Fruit fly (Drosophila melanogaster) whole organism, pupa: ENCODE results near the gene CG34163.

Experiments
- CG10348 ChIP-seq: fragments of 200-800 bp; sonication (Bioruptor generic); IDR thresholded peaks from 2 replicates; pipeline ENCODE4 v1.3.6; 2022; ENCODE audit warnings: missing biosample characterization, missing genetic modification characterization
- CG12605 ChIP-seq: fragments of 200-800 bp; sonication (Bioruptor generic); IDR thresholded peaks from 2 replicates; pipeline ENCODE4 v1.3.6; 2022; ENCODE audit warnings: missing biosample characterization, missing genetic modification characterization
- CG13204 ChIP-seq: fragments of 200-800 bp; sonication (Bioruptor generic); optimal IDR thresholded peaks from 2 replicates; lab custom pipeline; 2018; ENCODE audit warnings: missing biosample characterization, mild to moderate bottlenecking, missing genetic modification characterization, moderate library complexity
- CG14655 ChIP-seq: fragments of 200-800 bp; sonication (Bioruptor generic); optimal IDR thresholded peaks from 3 replicates; lab custom pipeline; 2017; ENCODE audit warnings: mild to moderate bottlenecking, missing biosample characterization, missing genetic modification reagents, missing genetic modification characterization
- CG15710 ChIP-seq: fragments of 200-800 bp; sonication (Bioruptor generic); optimal IDR thresholded peaks from 2 replicates; lab custom pipeline; 2018; ENCODE audit warnings: missing biosample characterization, mild to moderate bottlenecking, missing genetic modification characterization, moderate library complexity
- CG17806 ChIP-seq: fragments of 200-800 bp; sonication (Bioruptor generic); optimal IDR thresholded peaks from 2 replicates; lab custom pipeline; 2018; ENCODE audit warnings: missing biosample characterization, mild to moderate bottlenecking, missing genetic modification characterization, moderate library complexity
- CG32121 ChIP-seq: fragments of 200-800 bp; sonication (Bioruptor generic); IDR thresholded peaks from 2 replicates; pipeline ENCODE4 v1.3.6; 2022; ENCODE audit warnings: missing biosample characterization, missing genetic modification characterization
- CG34367 ChIP-seq: fragments of 200-800 bp; sonication (Bioruptor generic); optimal IDR thresholded peaks from 2 replicates; lab custom pipeline; 2018; ENCODE audit warnings: missing biosample characterization, mild to moderate bottlenecking, missing genetic modification characterization
- CG4496 ChIP-seq: fragments of 200-800 bp; sonication (Bioruptor generic); IDR thresholded peaks from 3 replicates; pipeline ENCODE4 v1.3.6; 2022; ENCODE audit warnings: missing biosample characterization, missing genetic modification characterization
- CG8159 ChIP-seq: fragments of 200-800 bp; sonication (Bioruptor generic); optimal IDR thresholded peaks from 3 replicates; lab custom pipeline; 2018; ENCODE audit warnings: missing biosample characterization, mild to moderate bottlenecking, missing genetic modification characterization, moderate library complexity
- CG8301 ChIP-seq: fragments of 200-800 bp; sonication (Bioruptor generic); optimal IDR thresholded peaks from 2 replicates; lab custom pipeline; 2018; ENCODE audit warnings: missing biosample characterization, mild to moderate bottlenecking, missing genetic modification characterization
- CG9948 ChIP-seq: fragments of 200-800 bp; sonication (Bioruptor generic); optimal IDR thresholded peaks from 2 replicates; lab custom pipeline; 2018; ENCODE audit warnings: missing biosample characterization, mild to moderate bottlenecking, missing genetic modification characterization, moderate library complexity
- D1 ChIP-seq: fragments of 200-800 bp; sonication (Bioruptor generic); optimal IDR thresholded peaks from 2 replicates; lab custom pipeline; 2018; ENCODE audit warnings: missing biosample characterization, mild to moderate bottlenecking, missing genetic modification characterization, moderate library complexity
- EcR ChIP-seq: fragments of 200-800 bp; sonication (Bioruptor generic); optimal IDR thresholded peaks from 3 replicates; lab custom pipeline; 2019; ENCODE audit warnings: missing biosample characterization, missing genetic modification characterization, mild to moderate bottlenecking, moderate library complexity, missing genetic modification reagents
- Ets98B ChIP-seq: fragments of 200-800 bp; sonication (Bioruptor generic); IDR thresholded peaks from 2 replicates; pipeline ENCODE4 v1.3.6; 2022; ENCODE audit warnings: missing biosample characterization, missing genetic modification characterization
- Pif1A ChIP-seq: fragments of 200-800 bp; sonication (Bioruptor generic); optimal IDR thresholded peaks from 3 replicates; lab custom pipeline; 2016; ENCODE audit warnings: missing biosample characterization, missing genetic modification characterization
- Pif1B ChIP-seq: fragments of 200-800 bp; sonication (Bioruptor generic); optimal IDR thresholded peaks from 3 replicates; lab custom pipeline; 2016; ENCODE audit warnings: missing biosample characterization, missing genetic modification characterization
- Snoo ChIP-seq: fragments of 200-800 bp; sonication (Bioruptor generic); optimal IDR thresholded peaks from 3 replicates; lab custom pipeline; 2017; ENCODE audit warnings: missing biosample characterization, mild to moderate bottlenecking, missing genetic modification characterization, inconsistent platforms
- fd96Ca ChIP-seq: fragments of 200-800 bp; sonication (Bioruptor generic); IDR thresholded peaks from 3 replicates; pipeline ENCODE4 v1.3.6; 2022; ENCODE audit warnings: missing biosample characterization, missing genetic modification characterization
- gl ChIP-seq: fragments of 200-800 bp; sonication (Bioruptor generic); optimal IDR thresholded peaks from 2 replicates; lab custom pipeline; 2018; ENCODE audit warnings: missing biosample characterization, mild to moderate bottlenecking, missing genetic modification characterization
- rn ChIP-seq: fragments of 200-800 bp; sonication (Bioruptor generic); IDR thresholded peaks from 2 replicates; pipeline ENCODE4 v1.3.6; 2022; ENCODE audit warnings: missing biosample characterization, missing genetic modification characterization

Gene CG34163

DNA sequence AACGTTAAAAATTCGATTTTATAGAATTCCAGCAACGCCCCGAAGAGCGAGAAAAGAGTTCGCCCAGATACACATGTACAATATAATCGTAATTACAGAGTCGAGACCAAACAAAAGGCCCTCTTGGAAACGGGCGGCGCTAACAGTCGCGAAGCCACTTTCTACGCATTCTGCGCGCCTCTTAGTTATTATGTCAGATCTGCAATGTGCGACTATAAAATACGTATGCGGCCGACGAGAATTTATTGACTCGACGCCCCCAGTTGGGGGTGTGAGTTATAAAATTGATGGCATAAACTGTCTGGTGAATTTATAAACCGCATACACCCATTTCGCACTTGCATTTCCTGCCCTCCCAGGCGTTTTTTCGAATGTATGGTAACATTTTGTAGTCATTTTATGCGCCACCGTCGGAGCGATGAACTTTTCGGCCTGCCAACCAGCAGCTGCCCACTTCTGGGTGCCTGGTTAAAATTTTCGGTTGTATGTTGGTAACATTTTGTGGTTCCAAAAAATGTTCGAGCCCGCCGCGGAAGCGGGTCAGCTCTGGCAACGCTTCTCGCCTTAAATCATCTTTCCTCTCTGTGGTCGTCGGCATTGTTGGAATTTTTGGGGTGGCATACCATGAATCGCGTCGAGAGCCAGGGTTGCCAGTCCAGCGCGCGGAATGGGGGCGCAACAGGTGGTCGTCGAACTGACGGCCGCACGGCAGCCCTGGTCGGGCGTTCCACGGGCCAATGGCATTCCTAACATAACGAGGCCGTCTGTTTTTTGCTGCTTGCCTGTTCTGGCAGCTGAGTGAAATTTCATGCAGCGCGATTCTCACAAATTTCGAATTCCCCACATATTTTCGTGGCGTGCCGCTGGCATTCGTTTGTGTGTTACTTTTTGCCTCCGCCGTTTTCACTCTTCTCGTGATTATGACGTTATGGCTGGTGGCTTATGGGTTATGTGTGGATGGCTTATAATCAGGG lies 23.9 kb downstream of the CG34163 start:
- no peak for TF ChIP-seq CG4496 (GFP tag; lab: Robert Waterston, UW)
- TF ChIP-seq CG8159 (tag; lab: Kevin White, UChicago): peak; percentile 64
- TF ChIP-seq Snoo: peak; percentile 66
- TF ChIP-seq gl (tag; lab: Kevin White, UChicago): peak; percentile 48
- TF ChIP-seq CG14655 (GFP tag; lab: Kevin White, UChicago): peak; percentile 67
- TF ChIP-seq rn (GFP tag; lab: Robert Waterston, UW): no peak
- TF ChIP-seq Pif1A (GFP tag; lab: Kevin White, UChicago): no peak
- TF ChIP-seq Pif1B: peak; percentile 73
- TF ChIP-seq CG17806: peak; percentile 51
- TF ChIP-seq CG8301 (tag; lab: Kevin White, UChicago): peak; percentile 58
- TF ChIP-seq CG15710: peak; percentile 54
- peak; percentile 96 for TF ChIP-seq CG13204 (GFP tag; lab: Kevin White, UChicago)
- no peak for TF ChIP-seq CG10348 (GFP tag; lab: Robert Waterston, UW)
- peak; percentile 13 for TF ChIP-seq CG34367 (tag; lab: Kevin White, UChicago)
- TF ChIP-seq CG9948 (tag; lab: Kevin White, UChicago): peak; percentile 35
- TF ChIP-seq EcR (GFP tag; lab: Kevin White, UChicago): peak; percentile 100

DNA sequence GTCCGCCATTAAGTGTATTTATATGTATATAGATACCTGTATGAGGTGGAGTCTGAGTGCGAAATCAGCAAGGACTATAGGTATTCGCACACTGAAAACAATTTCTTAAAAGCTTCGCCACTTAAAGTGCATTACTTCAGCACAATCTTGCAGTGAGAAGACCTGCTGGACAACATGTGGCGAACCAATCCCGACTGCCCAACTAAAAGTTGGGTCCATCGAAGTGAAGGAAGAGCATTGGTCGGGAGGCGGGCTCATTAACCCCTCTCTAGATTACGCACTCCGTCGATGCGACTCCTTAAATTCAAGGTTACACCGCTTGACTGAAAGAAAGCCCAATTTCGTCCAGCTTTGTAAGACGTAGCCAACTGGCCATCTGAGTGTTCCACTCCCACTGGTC lies 25.2 kb downstream of the CG34163 start:
- no peak for TF ChIP-seq CG8301 (tag; lab: Kevin White, UChicago)
- no peak for TF ChIP-seq CG12605 (GFP tag; lab: Robert Waterston, UW)
- peak; percentile 37 for TF ChIP-seq CG15710
- TF ChIP-seq CG10348 (GFP tag; lab: Robert Waterston, UW): no peak
- no peak for TF ChIP-seq CG32121 (GFP tag; lab: Robert Waterston, UW)
- no peak for TF ChIP-seq fd96Ca (GFP tag; lab: Robert Waterston, UW)
- TF ChIP-seq CG17806: peak; percentile 34
- TF ChIP-seq Pif1A (GFP tag; lab: Kevin White, UChicago): no peak
- peak; percentile 57 for TF ChIP-seq CG8159 (tag; lab: Kevin White, UChicago)
- TF ChIP-seq CG14655 (GFP tag; lab: Kevin White, UChicago): no peak
- TF ChIP-seq CG9948 (tag; lab: Kevin White, UChicago): peak; percentile 31
- peak; percentile 10 for TF ChIP-seq CG34367 (tag; lab: Kevin White, UChicago)
- no peak for TF ChIP-seq Ets98B (GFP tag; lab: Robert Waterston, UW)
- no peak for TF ChIP-seq CG4496 (GFP tag; lab: Robert Waterston, UW)
- no peak for TF ChIP-seq gl (tag; lab: Kevin White, UChicago)
- TF ChIP-seq Pif1B: peak; percentile 0

DNA sequence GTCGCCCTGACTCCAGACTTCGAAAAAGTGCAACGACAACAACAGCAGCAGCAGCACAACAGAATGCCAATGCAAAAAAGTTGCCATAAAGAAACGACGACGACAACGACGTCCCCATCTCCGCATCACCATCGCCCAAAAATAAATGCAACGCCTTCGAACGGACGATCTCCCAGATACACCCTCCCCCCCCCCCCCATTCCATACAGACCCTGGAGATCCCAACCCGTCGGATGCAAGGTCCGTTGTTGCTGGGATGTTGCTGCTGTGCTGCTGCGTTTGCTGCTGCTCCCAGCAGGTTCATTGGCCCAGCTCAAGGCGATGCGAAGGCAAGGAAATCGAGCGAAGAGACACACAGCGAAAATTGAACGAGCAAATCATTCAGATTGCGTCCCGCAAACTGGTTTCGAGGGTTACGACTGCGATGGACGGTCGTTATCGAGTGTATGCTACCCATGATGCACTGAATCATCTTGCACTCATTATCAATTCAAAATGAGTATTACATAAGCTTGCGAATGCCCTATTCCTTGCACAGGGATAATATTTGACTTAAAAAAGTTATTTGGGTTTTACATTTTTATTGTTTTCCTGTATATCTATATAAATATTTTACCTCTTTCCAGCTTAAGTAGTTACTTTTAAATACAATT lies 25.8 kb downstream of the CG34163 start:
- TF ChIP-seq CG10348 (GFP tag; lab: Robert Waterston, UW) (no peak), gl (tag; lab: Kevin White, UChicago) (peak; percentile 85), fd96Ca (GFP tag; lab: Robert Waterston, UW) (peak; percentile 67; the same call in 2 of the 3 replicates), CG32121 (GFP tag; lab: Robert Waterston, UW) (no peak; the same call in 1 of the 2 replicates), CG12605 (GFP tag; lab: Robert Waterston, UW) (peak; percentile 42), CG14655 (GFP tag; lab: Kevin White, UChicago) (no peak), Ets98B (GFP tag; lab: Robert Waterston, UW) (no peak), D1 (no peak), Pif1B (peak; percentile 36), rn (GFP tag; lab: Robert Waterston, UW) (no peak), Snoo (peak; percentile 62), CG13204 (GFP tag; lab: Kevin White, UChicago) (peak; percentile 98), Pif1A (GFP tag; lab: Kevin White, UChicago) (peak; percentile 38), CG15710 (peak; percentile 30), CG17806 (peak; percentile 32), CG34367 (tag; lab: Kevin White, UChicago) (peak; percentile 29), CG8159 (tag; lab: Kevin White, UChicago) (peak; percentile 21), EcR (GFP tag; lab: Kevin White, UChicago) (peak; percentile 100), CG8301 (tag; lab: Kevin White, UChicago) (peak; percentile 33), CG9948 (tag; lab: Kevin White, UChicago) (no peak), CG4496 (GFP tag; lab: Robert Waterston, UW) (peak; percentile 68)

DNA sequence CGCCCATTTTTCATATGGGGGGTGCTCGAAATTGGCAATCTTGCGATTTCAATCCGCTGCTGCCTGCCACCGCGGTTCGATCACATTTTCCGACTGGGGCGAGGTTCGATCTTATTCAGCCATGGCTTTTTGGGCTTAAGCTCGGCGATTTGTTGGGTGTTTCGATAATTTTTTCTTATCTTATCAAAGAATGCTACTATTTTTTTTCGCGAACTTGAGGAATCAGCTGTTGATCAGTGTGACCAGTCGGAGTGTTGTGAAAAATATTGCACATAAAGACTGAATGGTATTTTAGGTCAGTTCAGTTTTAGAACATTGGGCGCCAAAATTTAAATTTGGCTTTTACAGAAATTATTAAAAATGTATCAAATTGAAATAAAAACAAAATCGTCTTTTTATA lies 32.7 kb downstream of the CG34163 start, which contains the start of gene Wdr81:
Gene Wdr81 (minus strand): TSS at position 226 of the 400 bp plus-strand sequence.
- no peak for TF ChIP-seq CG4496 (GFP tag; lab: Robert Waterston, UW)
- no peak for TF ChIP-seq Snoo
- no peak for TF ChIP-seq CG8301 (tag; lab: Kevin White, UChicago)
- TF ChIP-seq CG17806: no peak
- no peak for TF ChIP-seq D1
- TF ChIP-seq CG14655 (GFP tag; lab: Kevin White, UChicago): no peak
- no peak for TF ChIP-seq Ets98B (GFP tag; lab: Robert Waterston, UW)
- TF ChIP-seq CG15710: no peak
- no peak for TF ChIP-seq CG12605 (GFP tag; lab: Robert Waterston, UW)
- no peak for TF ChIP-seq CG8159 (tag; lab: Kevin White, UChicago)
- no peak for TF ChIP-seq EcR (GFP tag; lab: Kevin White, UChicago)
- TF ChIP-seq CG34367 (tag; lab: Kevin White, UChicago): no peak
- TF ChIP-seq Pif1B: no peak
- TF ChIP-seq CG13204 (GFP tag; lab: Kevin White, UChicago): no peak
- TF ChIP-seq CG9948 (tag; lab: Kevin White, UChicago): no peak
